Fruit fly (Drosophila melanogaster): Measurements from ENCODE around the gene CG42353.

DNA sequence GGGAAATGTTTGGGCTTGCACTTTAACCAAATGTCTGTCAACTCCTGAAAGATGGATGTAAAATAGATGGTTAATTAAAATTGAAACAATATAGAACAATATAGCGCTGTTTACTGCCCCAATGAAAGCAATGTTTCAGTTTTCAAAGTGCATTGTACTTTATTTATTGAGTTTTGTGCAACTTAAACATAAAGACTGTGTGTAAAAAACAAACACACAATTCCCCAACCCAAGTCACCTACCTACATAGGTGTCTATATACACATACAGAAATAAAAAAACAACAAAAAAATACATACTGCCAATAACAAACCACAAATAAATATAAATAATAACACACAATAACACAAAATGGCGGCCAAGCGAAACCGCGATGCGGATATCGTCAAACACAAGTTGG, 21.8 kb downstream of the CG42353 start, which contains the start of gene CG8958:
- no peak for TF ChIP-seq CG15073 (GFP tag; optimal IDR thresholded peaks at IDR 0.05)
- TF ChIP-seq CG18011 (GFP tag; optimal IDR thresholded peaks at IDR 0.05): no peak
- no peak for TF ChIP-seq CG4707 (GFP tag; optimal IDR thresholded peaks at IDR 0.05)
